Worm (Caenorhabditis elegans): Measurements from ENCODE around the gene aps-1.

The aps-1 gene

DNA sequence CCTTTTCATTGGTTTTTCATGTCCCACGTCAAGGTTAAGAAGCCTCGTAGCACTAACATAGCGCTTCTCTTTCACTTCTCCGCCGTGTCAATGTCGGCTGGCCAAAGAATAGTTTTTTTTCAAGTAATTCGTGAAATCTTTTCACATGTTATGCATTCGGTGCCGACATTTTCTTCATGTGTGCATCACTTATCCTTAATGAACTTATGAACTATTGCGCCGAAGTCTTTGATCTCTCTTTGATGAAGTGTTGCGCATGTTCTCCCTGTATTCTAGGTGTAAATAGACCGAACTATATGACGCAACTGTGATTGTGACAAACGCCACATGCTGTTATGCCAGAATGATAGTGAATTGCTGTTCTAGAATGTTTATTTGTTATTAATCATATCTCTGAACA lies 4.3 kb downstream of the aps-1 start:
- TF ChIP-seq hlh-15 (tag; optimal IDR thresholded peaks at IDR 0.05): no peak
- no peak for TF ChIP-seq pag-3 (tag; optimal IDR thresholded peaks at IDR 0.05; ENCODE audit: borderline replicate concordance)
- no peak for TF ChIP-seq pqm-1 (tag; optimal IDR thresholded peaks at IDR 0.05)
- no peak for TF ChIP-seq ceh-30 (tag; optimal IDR thresholded peaks at IDR 0.05)
- no peak for TF ChIP-seq ceh-45 (GFP tag; IDR thresholded peaks at IDR 0.05)
- TF ChIP-seq hlh-6 (tag; optimal IDR thresholded peaks at IDR 0.05): no peak
- TF ChIP-seq nfya-1 (tag; optimal IDR thresholded peaks at IDR 0.05): no peak
- TF ChIP-seq ceh-48 (tag; optimal IDR thresholded peaks at IDR 0.05): no peak
- no peak for TF ChIP-seq ttx-3 (tag; optimal IDR thresholded peaks at IDR 0.05)

DNA sequence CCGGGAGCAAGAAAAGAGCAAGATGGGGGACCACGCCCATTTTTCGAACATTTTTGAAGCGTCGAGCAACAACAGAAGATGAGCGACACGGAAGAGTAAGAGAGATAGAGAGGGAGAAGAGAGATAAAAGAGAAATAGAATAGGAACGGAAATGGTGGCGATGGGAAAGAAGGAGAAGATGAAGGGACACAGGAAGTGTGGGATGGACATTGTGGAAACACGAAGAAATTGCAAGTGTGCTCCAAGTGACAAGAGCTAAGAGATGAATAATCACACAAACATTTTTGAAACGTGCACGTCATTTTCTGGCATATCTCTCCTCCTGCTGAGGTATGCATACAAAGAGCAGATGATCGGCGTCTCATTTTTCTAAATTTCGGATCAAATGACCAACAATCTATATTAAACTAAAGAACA lies 12.8 kb downstream of the aps-1 start:
- TF ChIP-seq eyg-1 (tag; optimal IDR thresholded peaks at IDR 0.05) (no peak), elt-2 (tag; optimal IDR thresholded peaks at IDR 0.05) (no peak), sdc-2 (tag; optimal IDR thresholded peaks at IDR 0.05) (no peak), nfya-1 (tag; optimal IDR thresholded peaks at IDR 0.05) (peak; percentile 10), dmd-4 (tag; optimal IDR thresholded peaks at IDR 0.05; ENCODE audit: borderline replicate concordance) (no peak), pax-1 (tag; optimal IDR thresholded peaks at IDR 0.05) (no peak), ceh-22 (tag; optimal IDR thresholded peaks at IDR 0.05) (no peak), ceh-18 (tag; optimal IDR thresholded peaks at IDR 0.05) (peak; percentile 78), lim-6 (tag; optimal IDR thresholded peaks at IDR 0.05) (no peak), hlh-8 (tag; optimal IDR thresholded peaks at IDR 0.05) (no peak), tbx-7 (tag; optimal IDR thresholded peaks at IDR 0.05) (no peak), npax-4 (tag; optimal IDR thresholded peaks at IDR 0.05) (no peak), fkh-6 (tag; optimal IDR thresholded peaks at IDR 0.05) (no peak), F13H6.1 (tag; optimal IDR thresholded peaks at IDR 0.05) (no peak), ztf-16 (tag; optimal IDR thresholded peaks at IDR 0.05) (no peak), fax-1 (tag; optimal IDR thresholded peaks at IDR 0.05) (no peak), unc-55 (GFP tag; optimal IDR thresholded peaks at IDR 0.05) (peak; percentile 68), sox-4 (tag; optimal IDR thresholded peaks at IDR 0.05) (no peak), hlh-13 (GFP tag; optimal IDR thresholded peaks at IDR 0.05) (no peak), ceh-9 (tag; optimal IDR thresholded peaks at IDR 0.05) (no peak), ceh-6 (GFP tag; optimal IDR thresholded peaks at IDR 0.05) (no peak), nhr-11 (tag; optimal IDR thresholded peaks at IDR 0.05) (no peak), C08G9.2 (tag; optimal IDR thresholded peaks at IDR 0.05) (peak; percentile 32), ttx-3 (tag; optimal IDR thresholded peaks at IDR 0.05) (no peak), sox-2 (GFP tag; IDR thresholded peaks at IDR 0.05) (no peak), rnt-1 (tag; optimal IDR thresholded peaks at IDR 0.05) (peak; percentile 68), C38D4.7 (GFP tag; optimal IDR thresholded peaks at IDR 0.05) (no peak), madf-2 (tag; optimal IDR thresholded peaks at IDR 0.05) (no peak), zip-5 (tag; optimal IDR thresholded peaks at IDR 0.05) (no peak), hlh-15 (tag; optimal IDR thresholded peaks at IDR 0.05) (no peak), ceh-31 (tag; optimal IDR thresholded peaks at IDR 0.05) (peak; percentile 30), pha-2 (tag; optimal IDR thresholded peaks at IDR 0.05) (no peak), elt-4 (tag; optimal IDR thresholded peaks at IDR 0.05) (no peak), hlh-6 (tag; optimal IDR thresholded peaks at IDR 0.05) (no peak), pat-9 (tag; optimal IDR thresholded peaks at IDR 0.05) (no peak), tbx-2 (tag; optimal IDR thresholded peaks at IDR 0.05) (peak; percentile 22), pros-1 (tag; optimal IDR thresholded peaks at IDR 0.05) (no peak), unc-42 (tag; optimal IDR thresholded peaks at IDR 0.05) (peak; percentile 24), ceh-48 (tag; optimal IDR thresholded peaks at IDR 0.05) (no peak), ahr-1 (tag; optimal IDR thresholded peaks at IDR 0.05) (no peak), pag-3 (tag; optimal IDR thresholded peaks at IDR 0.05; ENCODE audit: borderline replicate concordance) (no peak), ceh-2 (tag; optimal IDR thresholded peaks at IDR 0.05) (no peak), mec-3 (tag; optimal IDR thresholded peaks at IDR 0.05; ENCODE audit: borderline replicate concordance) (no peak), K09A11.1 (tag; optimal IDR thresholded peaks at IDR 0.05; ENCODE audit: insufficient read depth) (no peak), ref-2 (tag; optimal IDR thresholded peaks at IDR 0.05) (no peak), nhr-232 (tag; optimal IDR thresholded peaks at IDR 0.05) (no peak), pha-4 (tag; optimal IDR thresholded peaks at IDR 0.05) (no peak), pqm-1 (tag; optimal IDR thresholded peaks at IDR 0.05) (no peak), unc-86 (tag; optimal IDR thresholded peaks at IDR 0.05) (no peak)

Measured in whole organism, late embryonic.